Worm (Caenorhabditis elegans) whole organism, L3 larva: ENCODE results near the gene dhs-6.

Experiments
- ceh-82 ChIP-seq: fragments of 150-350 bp; optimal IDR thresholded peaks from 2 replicates; lab custom pipeline; 2014; ENCODE audit warnings: missing biosample characterization, missing genetic modification characterization
- egl-5 ChIP-seq: fragments of 150-350 bp; optimal IDR thresholded peaks from 2 replicates; lab custom pipeline; 2017; ENCODE audit warnings: missing biosample characterization, missing genetic modification reagents, missing genetic modification characterization, inconsistent platforms
- elt-1 ChIP-seq: fragments of 150-350 bp; optimal IDR thresholded peaks from 2 replicates; lab custom pipeline; 2014; ENCODE audit warnings: missing biosample characterization, missing genetic modification characterization
- nhr-237 ChIP-seq: fragments of 150-350 bp; optimal IDR thresholded peaks from 2 replicates; lab custom pipeline; 2014; ENCODE audit warnings: missing biosample characterization, missing genetic modification characterization
- nhr-25 ChIP-seq: sonication (generic microtip); optimal IDR thresholded peaks from 2 replicates; lab custom pipeline; 2017; ENCODE audit warnings: missing biosample characterization, missing genetic modification characterization
- nhr-76 ChIP-seq: fragments of 150-350 bp; sonication (generic microtip); optimal IDR thresholded peaks from 5 replicates; lab custom pipeline; 2014; ENCODE audit warnings: missing biosample characterization, missing genetic modification characterization
- zag-1 ChIP-seq: fragments of 150-350 bp; optimal IDR thresholded peaks from 2 replicates; lab custom pipeline; 2014; ENCODE audit warnings: missing biosample characterization, missing genetic modification characterization

ce11 chrII:5628326-5628818 is 9.3 kb upstream of the dhs-6 start, which contains the start of gene F59E12.15:
- TF ChIP-seq zag-1 (tag; lab: Kevin White, UChicago) = no peak
- no peak for TF ChIP-seq ceh-82
- no peak for TF ChIP-seq nhr-237 (tag; lab: Kevin White, UChicago)
- TF ChIP-seq egl-5 (tag; lab: Kevin White, UChicago) = no peak
- no peak for TF ChIP-seq nhr-25 (tag; lab: Kevin White, UChicago)
- TF ChIP-seq elt-1 (tag; lab: Kevin White, UChicago) = no peak
- no peak for TF ChIP-seq nhr-76 (tag; lab: Kevin White, UChicago)
